Fruit fly (Drosophila melanogaster): ENCODE results near the gene Ctr9.

DNA sequence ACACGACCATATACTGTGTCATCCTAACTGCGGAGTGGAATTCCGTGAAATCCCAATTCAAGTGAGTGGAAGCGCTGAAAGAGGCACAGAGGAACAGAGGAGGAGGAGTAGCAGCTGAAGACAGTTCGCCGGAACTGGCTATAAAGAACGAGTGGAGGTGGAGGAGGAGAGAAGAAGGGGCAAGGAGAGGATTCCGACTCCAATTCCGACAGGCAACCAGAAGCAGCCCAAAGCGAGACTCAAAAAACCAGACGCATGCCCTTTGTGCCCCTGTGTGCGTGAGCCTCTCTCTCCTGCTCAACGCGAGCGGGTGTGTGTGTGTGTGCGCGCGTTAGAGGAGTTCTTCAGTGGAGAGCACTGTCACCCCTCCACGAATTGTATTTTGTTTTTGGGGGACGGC lies 42.4 kb downstream of the Ctr9 start:
- no peak for TF ChIP-seq Dfd (GFP tag; optimal IDR thresholded peaks at IDR 0.05)
- no peak for TF ChIP-seq sv (GFP tag; optimal IDR thresholded peaks at IDR 0.05)
- no peak for TF ChIP-seq pan (optimal IDR thresholded peaks at IDR 0.05)
- TF ChIP-seq ey (GFP tag; optimal IDR thresholded peaks at IDR 0.05), result no peak
- no peak for TF ChIP-seq sage (GFP tag; optimal IDR thresholded peaks at IDR 0.05)
- TF ChIP-seq Vsx2 (GFP tag; optimal IDR thresholded peaks at IDR 0.05; ENCODE audit: partially characterized antibody), result no peak
- no peak for TF ChIP-seq usp (GFP tag; optimal IDR thresholded peaks at IDR 0.05)
- TF ChIP-seq dmrt93B (GFP tag; optimal IDR thresholded peaks at IDR 0.05), result no peak
- TF ChIP-seq OdsH (GFP tag; optimal IDR thresholded peaks at IDR 0.05), result no peak
- TF ChIP-seq N (GFP tag; optimal IDR thresholded peaks at IDR 0.05), result no peak
- no peak for TF ChIP-seq h (GFP tag; optimal IDR thresholded peaks at IDR 0.05)
- TF ChIP-seq HLH106 (tag; optimal IDR thresholded peaks at IDR 0.05), result no peak
- peak; percentile 50 for TF ChIP-seq Dif (GFP tag; optimal IDR thresholded peaks at IDR 0.05; ENCODE audit: partially characterized antibody)
